Fruit fly (Drosophila melanogaster): ENCODE data around the gene CG40485.

- TF ChIP-seq kay (GFP tag; ENCODE audit: borderline replicate concordance) = no peak
- TF ChIP-seq CG7101 (tag; optimal IDR thresholded peaks at IDR 0.05) = peak; percentile 35
- no peak for TF ChIP-seq bab1 (GFP tag; optimal IDR thresholded peaks at IDR 0.05)
- no peak for TF ChIP-seq cic (GFP tag; optimal IDR thresholded peaks at IDR 0.05)
- no peak for TF ChIP-seq CG1620 (GFP tag; optimal IDR thresholded peaks at IDR 0.05)
- no peak for TF ChIP-seq Crg-1 (GFP tag; optimal IDR thresholded peaks at IDR 0.05)
- TF ChIP-seq ovo (GFP tag; optimal IDR thresholded peaks at IDR 0.05) = no peak
- no peak for TF ChIP-seq Mnt (GFP tag; optimal IDR thresholded peaks at IDR 0.05)
- TF ChIP-seq tj (GFP tag; optimal IDR thresholded peaks at IDR 0.05) = no peak
- peak; percentile 28 for TF ChIP-seq CG5204 (GFP tag; optimal IDR thresholded peaks at IDR 0.05)
- TF ChIP-seq toe (GFP tag; optimal IDR thresholded peaks at IDR 0.05) = peak; percentile 1
- TF ChIP-seq pad (GFP tag; optimal IDR thresholded peaks at IDR 0.05) = no peak
- no peak for TF ChIP-seq CG7045 (GFP tag; optimal IDR thresholded peaks at IDR 0.05)
- TF ChIP-seq Clk (GFP tag; optimal IDR thresholded peaks at IDR 0.05) = no peak
Measured at dm6 chrX:23004598-23005469, 42.7 kb upstream of the CG40485 start, which contains the start of the genes stnA and stnB.

Data from whole organism, adult.